Fruit fly (Drosophila melanogaster) ovary, adult (tissue): ENCODE results near the gene CREG.
A peak's percentile ranks its signal among the peaks of the same experiment; 100 is the strongest.

Experiments
- CG17801 ChIP-seq: fragments of 200-800 bp; optimal IDR thresholded peaks from 2 replicates; lab custom pipeline; 2019; ENCODE audit warnings: missing biosample characterization, mild to moderate bottlenecking, missing genetic modification characterization, moderate library complexity; ENCODE audit not compliant: partially characterized antibody

CREG gene

DNA sequence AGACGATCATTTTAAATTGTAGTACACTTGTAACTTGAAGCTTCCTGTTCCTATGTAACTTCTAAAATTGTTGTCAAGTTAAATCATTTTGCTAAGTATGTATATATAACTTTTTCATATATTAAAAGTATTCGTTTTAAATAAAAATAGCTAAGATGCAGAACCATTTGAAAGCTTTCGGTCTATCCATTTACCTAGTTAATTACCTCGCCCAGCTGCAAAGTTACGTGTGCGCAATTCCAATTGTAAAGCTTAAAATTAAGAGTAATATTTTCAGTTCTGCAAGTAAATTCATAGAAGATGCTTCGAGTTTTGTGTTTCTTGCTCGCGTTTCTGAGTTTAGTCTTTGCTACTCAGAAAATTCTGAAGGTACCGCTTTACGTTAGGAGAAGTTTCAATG is 14.9 kb upstream of the CREG start, which contains the start of gene CG5860:
Gene CG5860, plus strand, starts transcription at position 301 of the 400 bp plus-strand sequence.
- TF ChIP-seq CG17801 (GFP tag; lab: Kevin White, UChicago): no peak

dm6 chr3R:17407576-17407975 is 13.1 kb upstream of the CREG start, which contains the start of gene CG17283:
Gene CG17283 (plus strand): TSS chr3R:17407876.
- no peak for TF ChIP-seq CG17801 (GFP tag; lab: Kevin White, UChicago)

DNA sequence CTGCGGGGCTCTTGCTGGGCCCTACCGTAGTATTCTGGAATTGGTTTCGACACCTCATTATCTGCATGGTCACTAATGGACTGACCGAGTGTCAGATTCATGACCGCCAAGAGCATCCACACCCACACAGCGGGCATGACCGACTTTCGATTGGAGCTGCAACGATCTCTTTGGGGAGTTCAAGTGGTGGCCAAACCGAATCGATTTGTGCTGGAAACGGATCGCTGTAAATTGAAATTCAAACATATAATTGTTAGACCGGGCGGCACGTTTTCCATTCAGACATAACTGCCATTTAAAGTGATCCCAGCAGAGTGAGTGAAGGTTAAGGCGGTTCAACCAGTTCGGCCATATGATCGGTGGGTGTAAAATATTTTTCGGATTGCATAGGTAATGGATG is 12.0 kb upstream of the CREG start, which contains the start of the genes CG42824 and CG42798:
Gene CG42824, minus strand, starts transcription at position 101 of the 400 bp plus-strand sequence.
Gene CG42798, plus strand, starts transcription at position 268 of the 400 bp plus-strand sequence.
- TF ChIP-seq CG17801 (GFP tag; lab: Kevin White, UChicago): no peak

DNA sequence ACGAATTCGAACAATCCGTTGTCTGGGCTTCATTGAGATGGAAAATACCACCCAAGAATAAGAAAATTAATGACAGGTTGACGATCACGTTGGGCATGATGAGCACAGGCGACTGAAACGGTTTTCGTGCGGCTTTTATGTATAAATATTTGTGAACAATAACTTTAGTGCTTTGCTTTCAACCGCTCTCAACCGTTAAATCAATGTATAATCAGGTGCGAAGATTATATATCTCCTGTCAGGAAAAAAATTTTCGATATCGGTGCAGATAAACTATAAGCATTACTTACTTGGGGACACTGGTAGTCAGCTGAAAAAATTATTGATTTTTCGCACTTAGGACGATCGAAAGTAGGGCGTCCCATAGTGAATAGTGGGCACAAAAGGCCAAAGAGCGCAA is 10.6 kb upstream of the CREG start, which contains the start of gene CG42823:
Gene CG42823, minus strand, starts transcription at position 101 of the 400 bp plus-strand sequence.
- no peak for TF ChIP-seq CG17801 (GFP tag; lab: Kevin White, UChicago)

DNA sequence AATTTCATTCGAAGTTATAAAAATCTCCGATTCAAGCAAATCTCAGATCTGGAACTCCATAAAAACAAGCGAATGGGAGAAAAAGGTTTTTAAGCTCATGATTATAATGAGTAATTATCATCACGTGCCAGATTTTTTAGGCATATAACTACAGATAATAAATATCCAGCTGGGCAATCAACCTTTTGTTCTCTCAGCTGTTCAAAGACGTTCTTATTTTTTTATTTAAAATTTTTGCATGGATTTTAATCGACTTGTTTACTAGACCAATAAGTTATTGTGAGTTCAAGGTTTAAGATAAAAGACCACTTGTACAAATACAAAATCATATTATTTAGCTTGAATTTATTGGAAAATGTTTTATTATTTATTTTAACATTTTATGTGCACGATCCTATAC is 9.7 kb upstream of the CREG start:
- no peak for TF ChIP-seq CG17801 (GFP tag; lab: Kevin White, UChicago)

- TF ChIP-seq CG17801 (GFP tag; lab: Kevin White, UChicago): no peak
These were observed 9.2 kb upstream of the CREG start, which contains the start of gene CG34280 for dm6 chr3R:17403618-17404017. Gene CG34280 (minus strand): TSS chr3R:17403718.

dm6 chr3R:17403188-17403587 is 8.7 kb upstream of the CREG start, which contains the start of gene CG34279:
Gene CG34279 (minus strand): TSS chr3R:17403288.
- no peak for TF ChIP-seq CG17801 (GFP tag; lab: Kevin White, UChicago)

- no peak for TF ChIP-seq CG17801 (GFP tag; lab: Kevin White, UChicago)
These were observed 8.0 kb upstream of the CREG start, which contains the start of gene Sur-8 for dm6 chr3R:17402434-17402833. Gene Sur-8 (minus strand): TSS chr3R:17402515.

dm6 chr3R:17401289-17401752 is 6.9 kb upstream of the CREG start:
- TF ChIP-seq CG17801 (GFP tag; lab: Kevin White, UChicago): peak; percentile 20

dm6 chr3R:17400675-17401118 is 6.3 kb upstream of the CREG start:
- TF ChIP-seq CG17801 (GFP tag; lab: Kevin White, UChicago): peak; percentile 51

DNA sequence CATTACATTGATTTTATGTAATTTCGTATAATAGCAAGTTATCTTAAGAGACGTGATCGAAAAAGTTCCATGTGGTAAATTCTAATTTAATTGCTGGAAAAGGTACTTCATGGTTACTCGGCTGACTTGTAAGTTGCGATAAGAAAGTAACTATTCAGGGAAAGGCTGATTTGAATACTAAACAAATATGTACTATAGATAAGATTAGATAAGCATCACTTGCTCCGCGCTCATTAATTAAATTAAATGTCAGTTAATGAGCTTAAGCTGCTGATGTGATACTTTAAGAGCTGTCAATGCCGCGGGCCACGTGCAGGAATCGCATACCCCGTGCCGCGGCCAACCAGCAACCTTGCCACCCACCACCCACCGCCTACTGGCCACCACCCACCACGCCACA is 5.7 kb upstream of the CREG start:
- TF ChIP-seq CG17801 (GFP tag; lab: Kevin White, UChicago): no peak

dm6 chr3R:17391313-17391845 is 3.1 kb downstream of the CREG start, which contains the start of the genes Brf and sds22:
Gene Brf (minus strand): TSS chr3R:17391337.
Gene sds22 (plus strand): TSS chr3R:17391594.
- peak; percentile 96 for TF ChIP-seq CG17801 (GFP tag; lab: Kevin White, UChicago)

DNA sequence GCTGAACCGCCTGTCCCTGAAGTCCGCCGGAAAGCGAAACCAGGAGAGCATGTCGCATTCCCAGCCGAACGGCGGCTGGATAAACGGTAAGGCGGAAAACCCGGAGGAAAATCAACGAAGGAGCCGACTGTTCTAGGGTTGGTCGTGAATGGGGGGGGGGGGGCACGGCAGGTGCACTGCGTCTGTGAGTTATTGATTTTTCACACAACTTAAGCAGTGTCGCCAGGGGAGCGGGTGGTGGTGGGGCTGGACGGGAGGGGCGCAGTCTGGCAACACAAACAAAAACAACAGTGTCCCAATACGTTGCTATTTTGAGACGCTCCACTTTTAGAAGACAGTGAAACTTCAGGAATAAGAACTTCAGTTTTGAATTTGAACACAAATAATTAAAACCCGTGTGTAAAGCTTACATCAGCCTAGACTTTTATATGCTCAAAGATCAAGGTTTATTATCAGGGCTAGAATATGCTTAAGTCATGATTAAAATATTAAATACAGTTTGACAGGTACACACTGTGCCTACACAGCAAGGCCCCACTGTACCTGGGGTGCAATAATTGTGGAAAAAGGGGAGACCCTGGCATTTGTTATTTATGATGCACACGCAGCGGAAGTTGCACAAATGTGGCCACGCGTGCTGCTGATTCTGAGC is 8.1 kb downstream of the CREG start:
- TF ChIP-seq CG17801 (GFP tag; lab: Kevin White, UChicago): peak; percentile 51

- TF ChIP-seq CG17801 (GFP tag; lab: Kevin White, UChicago): peak; percentile 79
These were observed 9.0 kb downstream of the CREG start for dm6 chr3R:17385329-17386019.

- no peak for TF ChIP-seq CG17801 (GFP tag; lab: Kevin White, UChicago)
These were observed 12.5 kb downstream of the CREG start for dm6 chr3R:17381916-17382315.
